Worm (Caenorhabditis elegans) whole organism, young adult: Measurements from ENCODE around the gene col-90.

ENCODE experiments used
- B0261.1 ChIP-seq: sonication (generic microtip); optimal IDR thresholded peaks from 2 replicates; lab custom pipeline; 2016; ENCODE audit warnings: mild to moderate bottlenecking, missing genetic modification characterization, moderate library complexity, missing compliant biosample characterization
- D2030.7 ChIP-seq: fragments of 200-800 bp; sonication (Bioruptor generic); IDR thresholded peaks from 2 replicates; pipeline ENCODE4 v1.3.6; 2022; ENCODE audit warnings: missing genetic modification reagents, missing genetic modification characterization, missing compliant biosample characterization
- F39B2.1 ChIP-seq: fragments of 200-800 bp; sonication (Bioruptor generic); IDR thresholded peaks from 2 replicates; pipeline ENCODE4 v1.3.6; 2022; ENCODE audit warnings: missing genetic modification reagents, missing genetic modification characterization, missing compliant biosample characterization
- dpff-1 ChIP-seq: sonication (generic microtip); optimal IDR thresholded peaks from 2 replicates; lab custom pipeline; 2017; ENCODE audit warnings: mild to moderate bottlenecking, missing genetic modification characterization, missing compliant biosample characterization
- hmg-1.2 ChIP-seq: fragments of 200-800 bp; sonication (Bioruptor generic); IDR thresholded peaks from 2 replicates; pipeline ENCODE4 v1.3.6; 2022; ENCODE audit warnings: missing genetic modification reagents, missing genetic modification characterization, missing compliant biosample characterization
- mel-28 ChIP-seq: sonication (generic microtip); optimal IDR thresholded peaks from 2 replicates; lab custom pipeline; 2016; ENCODE audit warnings: borderline replicate concordance, mild to moderate bottlenecking, missing genetic modification characterization, missing compliant biosample characterization
- tlf-1 ChIP-seq: fragments of 200-800 bp; sonication (Bioruptor generic); optimal IDR thresholded peaks from 2 replicates; lab custom pipeline; 2018; ENCODE audit warnings: mild to moderate bottlenecking, missing genetic modification characterization, missing compliant biosample characterization
- unc-62 ChIP-seq: fragments of 150-350 bp; optimal IDR thresholded peaks from 2 replicates; lab custom pipeline; 2014; ENCODE audit warnings: missing biosample characterization, missing genetic modification reagents, missing genetic modification characterization
- ztf-25 ChIP-seq: fragments of 200-800 bp; sonication (Bioruptor generic); IDR thresholded peaks from 2 replicates; pipeline ENCODE4 v1.3.6; 2022; ENCODE audit warnings: missing genetic modification reagents, missing genetic modification characterization, missing compliant biosample characterization

DNA sequence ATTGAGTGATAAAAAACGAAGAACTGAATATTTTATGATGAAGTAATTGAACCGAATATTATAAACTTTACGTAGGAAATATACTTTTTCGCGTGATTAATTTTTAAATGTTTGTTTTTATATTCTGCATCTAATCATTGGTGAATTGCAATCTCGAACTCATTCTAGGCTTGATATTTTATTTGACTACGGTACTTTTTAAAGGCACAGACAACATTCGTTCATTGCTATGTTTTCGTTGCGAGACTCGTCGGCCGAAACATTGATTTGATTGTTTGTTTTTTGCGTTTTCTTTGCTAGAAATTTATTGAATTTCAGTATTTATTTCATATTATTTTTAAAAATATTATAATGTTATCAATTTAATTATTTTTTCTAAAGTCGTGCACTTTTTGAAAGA lies 29.1 kb downstream of the col-90 start, which contains the start of gene C06G4.4:
- no peak for TF ChIP-seq tlf-1
- TF ChIP-seq B0261.1: no peak
- TF ChIP-seq mel-28 (tag; lab: Kevin White, UChicago): no peak
- TF ChIP-seq hmg-1.2 (GFP tag; lab: Robert Waterston, UW): no peak
- TF ChIP-seq D2030.7 (GFP tag; lab: Robert Waterston, UW): no peak
- no peak for TF ChIP-seq dpff-1 (tag; lab: Kevin White, UChicago)
- no peak for TF ChIP-seq ztf-25 (GFP tag; lab: Robert Waterston, UW)
- no peak for TF ChIP-seq F39B2.1 (GFP tag; lab: Robert Waterston, UW)
- no peak for TF ChIP-seq unc-62 (GFP tag; lab: Kevin White, UChicago)
